Fruit fly (Drosophila melanogaster) whole organism, prepupa: ENCODE results near the gene wake.

Source experiments
- Blimp-1 ChIP-seq: fragments of 200-800 bp; sonication (Bioruptor generic); optimal IDR thresholded peaks from 3 replicates; lab custom pipeline; 2017; ENCODE audit warnings: missing biosample characterization, missing genetic modification characterization, mild to moderate bottlenecking, moderate library complexity, missing genetic modification reagents
- CG10669 ChIP-seq: fragments of 200-800 bp; sonication (Bioruptor generic); optimal IDR thresholded peaks from 3 replicates; lab custom pipeline; 2018; ENCODE audit warnings: missing biosample characterization, mild to moderate bottlenecking, missing genetic modification characterization, moderate library complexity
- CG11294 ChIP-seq: fragments of 200-800 bp; sonication (Bioruptor generic); IDR thresholded peaks from 2 replicates; pipeline ENCODE4 v1.3.6; 2022; ENCODE audit warnings: missing biosample characterization, missing genetic modification characterization
- CG11762 ChIP-seq: fragments of 200-800 bp; sonication (Bioruptor generic); optimal IDR thresholded peaks from 3 replicates; lab custom pipeline; 2016; ENCODE audit warnings: missing biosample characterization, missing genetic modification characterization; ENCODE audit not compliant: insufficient read depth
- CG15336 ChIP-seq: fragments of 200-800 bp; sonication (Bioruptor generic); IDR thresholded peaks from 2 replicates; pipeline ENCODE4 v1.3.6; 2022; ENCODE audit warnings: missing biosample characterization, missing genetic modification characterization
- CG34406 ChIP-seq: fragments of 200-800 bp; sonication (Bioruptor generic); optimal IDR thresholded peaks from 3 replicates; lab custom pipeline; 2016; ENCODE audit warnings: missing biosample characterization, missing genetic modification characterization
- CG3919 ChIP-seq: fragments of 200-800 bp; sonication (Bioruptor generic); optimal IDR thresholded peaks from 3 replicates; lab custom pipeline; 2016; ENCODE audit warnings: missing biosample characterization, missing genetic modification characterization
- CG4318 ChIP-seq: fragments of 200-800 bp; sonication (Bioruptor generic); optimal IDR thresholded peaks from 3 replicates; lab custom pipeline; 2017; ENCODE audit warnings: missing biosample characterization, mild to moderate bottlenecking, missing genetic modification characterization
- CG6276 ChIP-seq: fragments of 200-800 bp; sonication (Bioruptor generic); optimal IDR thresholded peaks from 2 replicates; lab custom pipeline; 2017; ENCODE audit warnings: missing biosample characterization, mild to moderate bottlenecking, missing genetic modification characterization
- CG6792 ChIP-seq: fragments of 200-800 bp; sonication (Bioruptor generic); optimal IDR thresholded peaks from 3 replicates; lab custom pipeline; 2016; ENCODE audit warnings: missing biosample characterization, missing genetic modification characterization
- CG8119 ChIP-seq: fragments of 200-800 bp; sonication (Bioruptor generic); IDR thresholded peaks from 3 replicates; pipeline ENCODE4 v1.3.6; 2022; ENCODE audit warnings: missing biosample characterization, missing genetic modification characterization
- CG8632 ChIP-seq: fragments of 200-800 bp; sonication (Bioruptor generic); optimal IDR thresholded peaks from 3 replicates; lab custom pipeline; 2016; ENCODE audit warnings: missing biosample characterization, missing genetic modification characterization
- CG9139 ChIP-seq: fragments of 200-800 bp; sonication (Bioruptor generic); optimal IDR thresholded peaks from 3 replicates; lab custom pipeline; 2017; ENCODE audit warnings: missing biosample characterization, mild to moderate bottlenecking, missing genetic modification characterization
- Eip93F ChIP-seq: fragments of 200-800 bp; sonication (Bioruptor generic); optimal IDR thresholded peaks from 2 replicates; lab custom pipeline; 2016; ENCODE audit warnings: missing biosample characterization, mild to moderate bottlenecking, missing genetic modification characterization
- Ets21C ChIP-seq: fragments of 200-800 bp; sonication (Bioruptor generic); optimal IDR thresholded peaks from 3 replicates; lab custom pipeline; 2016; ENCODE audit warnings: missing biosample characterization, missing genetic modification characterization
- Gug ChIP-seq: fragments of 200-800 bp; sonication (Bioruptor generic); IDR thresholded peaks from 2 replicates; pipeline ENCODE4 v1.3.6; 2022; ENCODE audit warnings: missing biosample characterization, missing genetic modification characterization
- Hr38 ChIP-seq: sonication (Bioruptor generic); optimal IDR thresholded peaks from 2 replicates; lab custom pipeline; 2016; ENCODE audit warnings: missing biosample characterization, missing genetic modification characterization
- Hr39 ChIP-seq: fragments of 200-800 bp; sonication (Bioruptor generic); optimal IDR thresholded peaks from 2 replicates; lab custom pipeline; 2016; ENCODE audit warnings: missing biosample characterization, missing genetic modification characterization
- Hr4 ChIP-seq: fragments of 200-800 bp; sonication (Bioruptor generic); optimal IDR thresholded peaks from 3 replicates; lab custom pipeline; 2016; ENCODE audit warnings: missing biosample characterization, missing genetic modification characterization
- Lpt ChIP-seq: fragments of 200-800 bp; sonication (Bioruptor generic); optimal IDR thresholded peaks from 3 replicates; lab custom pipeline; 2016; ENCODE audit warnings: missing biosample characterization, missing genetic modification characterization
- OdsH ChIP-seq: fragments of 200-800 bp; sonication (Bioruptor generic); optimal IDR thresholded peaks from 3 replicates; lab custom pipeline; 2016; ENCODE audit warnings: missing biosample characterization, missing genetic modification characterization
- Sox14 ChIP-seq: fragments of 200-800 bp; sonication (Bioruptor generic); optimal IDR thresholded peaks from 3 replicates; lab custom pipeline; 2016; ENCODE audit warnings: missing biosample characterization, missing genetic modification characterization
- Sox15 ChIP-seq: fragments of 200-800 bp; sonication (Bioruptor generic); optimal IDR thresholded peaks from 3 replicates; lab custom pipeline; 2016; ENCODE audit warnings: missing biosample characterization, missing genetic modification characterization
- acj6 ChIP-seq: fragments of 200-800 bp; sonication (Bioruptor generic); optimal IDR thresholded peaks from 3 replicates; lab custom pipeline; 2016; ENCODE audit warnings: missing biosample characterization, missing genetic modification characterization
- dsx ChIP-seq: fragments of 200-800 bp; optimal IDR thresholded peaks from 3 replicates; lab custom pipeline; 2019; ENCODE audit warnings: missing biosample characterization, mild to moderate bottlenecking, missing genetic modification characterization, moderate library complexity; ENCODE audit not compliant: poor library complexity, severe bottlenecking
- fd59A ChIP-seq: fragments of 200-800 bp; sonication (Bioruptor generic); optimal IDR thresholded peaks from 2 replicates; lab custom pipeline; 2017; ENCODE audit warnings: missing biosample characterization, mild to moderate bottlenecking, missing genetic modification characterization, missing genetic modification reagents
- fd85E ChIP-seq: fragments of 200-800 bp; sonication (Bioruptor generic); optimal IDR thresholded peaks from 3 replicates; lab custom pipeline; 2016; ENCODE audit warnings: missing biosample characterization, missing genetic modification characterization
- fkh ChIP-seq: fragments of 200-800 bp; sonication (Bioruptor generic); optimal IDR thresholded peaks from 3 replicates; lab custom pipeline; 2017; ENCODE audit warnings: missing biosample characterization, mild to moderate bottlenecking, missing genetic modification characterization, moderate library complexity
- lz ChIP-seq: fragments of 200-800 bp; sonication (Bioruptor generic); optimal IDR thresholded peaks from 3 replicates; lab custom pipeline; 2016; ENCODE audit warnings: missing biosample characterization, missing genetic modification characterization
- net ChIP-seq: fragments of 200-800 bp; sonication (Bioruptor generic); optimal IDR thresholded peaks from 3 replicates; lab custom pipeline; 2016; ENCODE audit warnings: missing biosample characterization, missing genetic modification characterization
- ss ChIP-seq, 2 experiments: fragments of 200-800 bp; sonication (Bioruptor generic); optimal IDR thresholded peaks; 2 replicates in 1 of 2; 3 replicates in 1 of 2; lab custom pipeline; 2017 to 2018; ENCODE audit warnings: mild to moderate bottlenecking in 2 of 2, missing biosample characterization in 2 of 2, missing genetic modification characterization in 2 of 2, moderate library complexity in 1 of 2
- topi ChIP-seq: fragments of 200-800 bp; sonication (Bioruptor generic); optimal IDR thresholded peaks from 3 replicates; lab custom pipeline; 2016; ENCODE audit warnings: missing biosample characterization, missing genetic modification characterization
- vri ChIP-seq: fragments of 200-800 bp; sonication (Bioruptor generic); optimal IDR thresholded peaks from 3 replicates; lab custom pipeline; 2016; ENCODE audit warnings: missing biosample characterization, mild to moderate bottlenecking, missing genetic modification characterization

The wake gene

DNA sequence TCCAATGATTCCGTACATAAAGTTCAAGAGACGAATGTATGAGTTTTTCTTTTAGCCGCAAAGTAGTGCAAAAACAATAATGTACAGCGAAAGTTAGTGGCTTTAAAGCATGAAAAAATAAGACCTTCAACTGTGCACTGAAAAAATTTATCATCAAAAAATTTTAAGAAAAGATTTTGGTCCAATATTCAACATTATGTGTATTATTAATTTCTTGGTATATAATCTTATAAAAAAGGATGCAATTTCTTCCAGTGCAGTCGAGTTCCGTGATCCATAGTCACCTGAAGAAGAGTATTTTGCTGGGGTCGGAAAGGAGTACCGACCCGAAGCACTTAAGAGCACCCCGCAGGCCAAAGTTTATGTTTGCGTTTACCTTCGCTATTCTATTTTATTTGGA lies 29.0 kb downstream of the wake start (continued):
- no peak for TF ChIP-seq CG11762 (GFP tag; lab: Kevin White, UChicago)
- TF ChIP-seq Ets21C (GFP tag; lab: Kevin White, UChicago), result no peak
- peak; percentile 76 for TF ChIP-seq CG8119
- peak; percentile 46 for TF ChIP-seq CG34406 (GFP tag; lab: Kevin White, UChicago)
- TF ChIP-seq fd59A (GFP tag; lab: Kevin White, UChicago), result no peak
- no peak for TF ChIP-seq dsx (GFP tag; lab: Kevin White, UChicago)
- TF ChIP-seq lz (GFP tag; lab: Kevin White, UChicago), result no peak
- no peak for TF ChIP-seq fd85E
- TF ChIP-seq topi (GFP tag; lab: Kevin White, UChicago), result peak; percentile 19
- no peak for TF ChIP-seq CG9139 (GFP tag; lab: Kevin White, UChicago)
- TF ChIP-seq CG15336 (GFP tag; lab: Robert Waterston, UW), result peak; percentile 80
- TF ChIP-seq acj6 (GFP tag; lab: Kevin White, UChicago), result peak; percentile 50
- TF ChIP-seq CG10669, result no peak
- peak; percentile 44 for TF ChIP-seq CG8632 (GFP tag; lab: Kevin White, UChicago)
- peak; percentile 10 for TF ChIP-seq Sox15 (GFP tag; lab: Kevin White, UChicago)
- TF ChIP-seq Hr39, result peak; percentile 26
- TF ChIP-seq CG4318 (GFP tag; lab: Kevin White, UChicago), result peak; percentile 48
- TF ChIP-seq OdsH (GFP tag; lab: Kevin White, UChicago), result peak; percentile 60
- TF ChIP-seq CG3919, result peak; percentile 54
- no peak for TF ChIP-seq CG6792
- no peak for TF ChIP-seq vri (GFP tag; lab: Kevin White, UChicago)
- TF ChIP-seq CG6276 (GFP tag; lab: Kevin White, UChicago), result peak; percentile 38
- TF ChIP-seq ss (GFP tag; optimal IDR thresholded peaks at IDR 0.05; lab: Kevin White, UChicago), result no peak
- no peak for TF ChIP-seq Blimp-1 (GFP tag; lab: Kevin White, UChicago)
- peak; percentile 14; the same call in 1 of the 2 replicates for TF ChIP-seq CG11294 (GFP tag; lab: Robert Waterston, UW)
- TF ChIP-seq Lpt (GFP tag; lab: Kevin White, UChicago), result no peak
- TF ChIP-seq, all 60 proteins: peak for 33

DNA sequence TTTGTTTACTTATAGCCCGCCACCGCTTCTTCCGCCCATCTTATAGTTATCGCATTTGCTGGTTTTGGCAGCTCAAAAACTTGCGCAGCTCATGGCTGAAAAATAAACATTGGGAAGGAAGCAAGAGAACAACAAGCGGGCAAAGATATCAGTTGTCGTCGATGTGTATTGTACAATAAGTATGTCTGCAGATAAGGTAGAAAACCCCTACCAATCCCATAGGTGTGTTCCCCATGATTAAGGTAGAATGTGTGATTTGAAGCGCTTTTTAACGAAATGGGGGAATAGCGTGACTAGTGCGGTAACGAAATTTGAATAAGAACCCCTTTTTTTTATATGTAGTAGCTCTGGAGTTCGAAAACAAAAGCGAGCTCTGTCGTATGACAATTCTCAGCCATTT lies 29.5 kb downstream of the wake start:
- TF ChIP-seq fkh (peak; percentile 81), fd59A (GFP tag; lab: Kevin White, UChicago) (no peak)
- TF ChIP-seq, all 60 proteins: peak for 1

DNA sequence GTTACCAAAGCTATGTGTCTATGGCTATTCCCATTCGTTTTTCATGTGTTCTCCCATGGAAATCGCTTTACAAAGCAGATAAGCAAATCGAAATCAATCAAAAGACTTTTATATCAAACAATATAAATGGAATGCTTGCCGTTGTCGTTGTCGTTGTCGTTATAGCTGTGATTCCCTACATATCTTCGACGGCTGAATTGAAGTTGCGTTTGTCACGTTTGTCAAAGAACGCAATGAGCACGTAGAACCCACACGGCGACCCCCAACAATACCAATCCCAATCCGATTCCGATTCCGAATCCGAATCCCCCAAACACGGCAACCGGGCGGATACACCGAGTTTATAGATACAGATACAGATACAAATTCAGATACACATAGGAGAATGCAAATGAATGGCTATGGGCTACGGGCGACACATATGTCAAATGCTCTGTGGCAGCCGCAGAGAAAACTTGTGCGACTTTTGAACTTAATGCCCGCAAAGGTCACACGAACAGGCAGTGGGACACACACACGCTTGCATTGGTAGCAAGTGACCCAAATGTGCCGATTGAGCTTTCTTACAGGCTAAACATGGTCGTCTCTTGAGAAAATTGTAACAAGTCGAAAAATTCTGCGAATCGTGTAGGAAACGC lies 30.3 kb downstream of the wake start:
- TF ChIP-seq CG3919 (no peak), Hr38 (no peak), CG9139 (GFP tag; lab: Kevin White, UChicago) (no peak), CG15336 (GFP tag; lab: Robert Waterston, UW) (no peak), Hr4 (no peak), net (GFP tag; lab: Kevin White, UChicago) (no peak), vri (GFP tag; lab: Kevin White, UChicago) (no peak), Eip93F (GFP tag; lab: Kevin White, UChicago) (no peak), CG10669 (no peak), CG4318 (GFP tag; lab: Kevin White, UChicago) (no peak), topi (GFP tag; lab: Kevin White, UChicago) (no peak), dsx (GFP tag; lab: Kevin White, UChicago) (no peak), lz (GFP tag; lab: Kevin White, UChicago) (no peak), OdsH (GFP tag; lab: Kevin White, UChicago) (no peak)

DNA sequence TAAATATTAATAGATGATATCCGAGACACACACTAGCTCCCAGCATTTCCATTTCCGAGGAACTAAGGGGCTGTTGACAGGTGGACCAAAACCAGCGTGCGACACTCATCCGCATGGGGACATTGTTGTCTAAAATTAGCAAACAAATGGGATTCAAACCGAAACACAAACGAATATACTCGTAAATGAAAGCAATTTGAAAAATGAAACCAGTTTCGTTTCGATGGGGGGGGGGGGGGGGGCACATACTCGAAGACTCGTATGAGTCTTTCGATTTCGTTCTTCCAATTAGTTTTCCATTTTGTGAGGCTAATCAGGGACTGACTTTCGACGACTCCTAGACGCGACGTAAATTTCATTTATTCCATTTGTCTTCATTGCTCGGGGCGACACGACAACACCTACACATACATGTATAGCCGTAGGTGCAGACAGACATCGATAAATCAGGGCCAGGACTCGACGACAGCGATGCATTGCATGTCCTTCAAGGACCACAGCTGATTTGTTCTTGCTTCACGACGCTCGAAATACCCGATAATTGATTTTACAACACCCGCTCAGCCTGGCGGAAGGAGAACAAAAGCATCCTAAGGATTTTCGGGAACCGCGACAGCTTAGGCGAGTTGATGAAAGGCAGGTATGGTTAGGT lies 33.2 kb downstream of the wake start:
- TF ChIP-seq Sox14 (no peak), Blimp-1 (GFP tag; lab: Kevin White, UChicago) (no peak), topi (GFP tag; lab: Kevin White, UChicago) (no peak), Gug (GFP tag; lab: Robert Waterston, UW) (no peak)
- TF ChIP-seq, all 60 proteins: peak for 0
